Worm (Caenorhabditis elegans) whole organism, L1 larva: ENCODE measurements around the gene W07E11.1.

Experiments
- C16A3.4 ChIP-seq: fragments of 150-350 bp; optimal IDR thresholded peaks from 2 replicates; lab custom pipeline; 2014; ENCODE audit warnings: missing biosample characterization, missing genetic modification characterization
- C34B4.2 ChIP-seq: sonication (generic microtip); optimal IDR thresholded peaks from 2 replicates; lab custom pipeline; 2017; ENCODE audit warnings: mild to moderate bottlenecking, missing genetic modification characterization, missing compliant biosample characterization
- F16B12.6 ChIP-seq: fragments of 150-350 bp; optimal IDR thresholded peaks from 2 replicates; lab custom pipeline; 2014; ENCODE audit warnings: missing biosample characterization, missing genetic modification characterization
- Y116A8C.19 ChIP-seq: sonication (generic microtip); optimal IDR thresholded peaks from 2 replicates; lab custom pipeline; 2016; ENCODE audit warnings: missing compliant biosample characterization, missing genetic modification characterization, borderline replicate concordance
- aha-1 ChIP-seq: fragments of 150-350 bp; optimal IDR thresholded peaks from 2 replicates; lab custom pipeline; 2014; ENCODE audit warnings: missing biosample characterization, missing genetic modification characterization
- ama-1 ChIP-seq: fragments of 150-350 bp; optimal IDR thresholded peaks from 2 replicates; lab custom pipeline; 2014
- blmp-1 ChIP-seq: fragments of 150-350 bp; optimal IDR thresholded peaks from 2 replicates; lab custom pipeline; 2014; ENCODE audit warnings: missing biosample characterization, missing genetic modification characterization
- ceh-63 ChIP-seq: fragments of 200-800 bp; sonication (Bioruptor generic); optimal IDR thresholded peaks from 2 replicates; lab custom pipeline; 2018; ENCODE audit warnings: mild to moderate bottlenecking, missing genetic modification characterization, missing compliant biosample characterization
- ceh-8 ChIP-seq: fragments of 200-800 bp; sonication (Bioruptor generic); optimal IDR thresholded peaks from 2 replicates; lab custom pipeline; 2018; ENCODE audit warnings: mild to moderate bottlenecking, missing genetic modification characterization, moderate library complexity, missing compliant biosample characterization
- ceh-82 ChIP-seq, 3 experiments: fragments of 150-350 bp in 1 of 3; sonication (generic microtip) in 2 of 3; optimal IDR thresholded peaks; 2 replicates each; lab custom pipeline; 2014 to 2017; ENCODE audit warnings: missing biosample characterization in 3 of 3, missing genetic modification characterization in 3 of 3
- ceh-88 ChIP-seq: fragments of 200-800 bp; sonication (Bioruptor generic); IDR thresholded peaks from 2 replicates; pipeline ENCODE4 v1.3.6; 2022; ENCODE audit warnings: missing genetic modification characterization, missing compliant biosample characterization
- ceh-90 ChIP-seq: sonication (generic microtip); optimal IDR thresholded peaks from 2 replicates; lab custom pipeline; 2016; ENCODE audit warnings: missing genetic modification characterization, missing compliant biosample characterization
- ces-1 ChIP-seq: fragments of 150-350 bp; optimal IDR thresholded peaks from 2 replicates; lab custom pipeline; 2014; ENCODE audit warnings: missing biosample characterization, missing genetic modification reagents, missing genetic modification characterization
- dsc-1 ChIP-seq: sonication (generic microtip); optimal IDR thresholded peaks from 2 replicates; lab custom pipeline; 2016; ENCODE audit warnings: mild to moderate bottlenecking, missing genetic modification characterization, missing compliant biosample characterization
- efl-3 ChIP-seq: fragments of 200-800 bp; sonication (Bioruptor generic); optimal IDR thresholded peaks from 2 replicates; lab custom pipeline; 2018; ENCODE audit warnings: mild to moderate bottlenecking, missing genetic modification characterization, missing compliant biosample characterization
- egl-13 ChIP-seq: sonication (generic microtip); optimal IDR thresholded peaks from 2 replicates; lab custom pipeline; 2016; ENCODE audit warnings: missing genotype, missing genetic modification reagents, missing genetic modification characterization, missing compliant biosample characterization
- egl-27 ChIP-seq, 2 experiments: fragments of 150-350 bp in 1 of 2; sonication (generic microtip); optimal IDR thresholded peaks; 3 replicates each; lab custom pipeline; 2017 to 2018; ENCODE audit warnings: missing biosample characterization in 2 of 2, missing genetic modification characterization in 2 of 2, missing genetic modification reagents in 2 of 2
- elt-2 ChIP-seq: sonication (generic microtip); optimal IDR thresholded peaks from 2 replicates; lab custom pipeline; 2016; ENCODE audit warnings: missing genetic modification characterization, mild to moderate bottlenecking, inconsistent platforms, missing compliant biosample characterization, missing genetic modification reagents
- elt-3 ChIP-seq, 6 experiments: fragments of 150-350 bp in 1 of 6; sonication (generic microtip); optimal IDR thresholded peaks; 2 replicates each; lab custom pipeline; 2017 to 2018; ENCODE audit warnings: missing biosample characterization in 6 of 6, missing genetic modification characterization in 6 of 6, inconsistent platforms in 1 of 6
- fkh-10 ChIP-seq: sonication (generic microtip); optimal IDR thresholded peaks from 2 replicates; lab custom pipeline; 2017; ENCODE audit warnings: missing biosample characterization, missing genetic modification reagents, missing genetic modification characterization
- fos-1 ChIP-seq: fragments of 150-350 bp; optimal IDR thresholded peaks from 2 replicates; lab custom pipeline; 2014; ENCODE audit warnings: missing biosample characterization, missing genetic modification characterization
- hlh-17 ChIP-seq: fragments of 200-800 bp; sonication (Bioruptor generic); optimal IDR thresholded peaks from 2 replicates; lab custom pipeline; 2018; ENCODE audit warnings: missing genetic modification characterization, mild to moderate bottlenecking, missing compliant biosample characterization, moderate library complexity, borderline replicate concordance
- irx-1 ChIP-seq: sonication (generic microtip); optimal IDR thresholded peaks from 2 replicates; lab custom pipeline; 2016; ENCODE audit warnings: missing genetic modification characterization, missing compliant biosample characterization
- jun-1 ChIP-seq: fragments of 150-350 bp; optimal IDR thresholded peaks from 2 replicates; lab custom pipeline; 2014; ENCODE audit warnings: missing biosample characterization, missing genetic modification reagents, missing genetic modification characterization
- lin-35 ChIP-seq, 2 experiments: fragments of 150-350 bp; optimal IDR thresholded peaks; 2 replicates each; lab custom pipeline; 2014; ENCODE audit warnings: missing biosample characterization in 2 of 2, missing genetic modification characterization in 2 of 2, missing genetic modification reagents in 2 of 2
- lir-3 ChIP-seq: sonication (generic microtip); optimal IDR thresholded peaks from 2 replicates; lab custom pipeline; 2016; ENCODE audit warnings: mild to moderate bottlenecking, missing genetic modification characterization, moderate library complexity, missing compliant biosample characterization; ENCODE audit not compliant: poor library complexity
- mdl-1 ChIP-seq, 2 experiments: fragments of 150-350 bp; optimal IDR thresholded peaks; 2 replicates each; lab custom pipeline; 2014 to 2017; ENCODE audit warnings: missing biosample characterization in 2 of 2, missing genetic modification characterization in 2 of 2, inconsistent platforms in 1 of 2
- mep-1 ChIP-seq: fragments of 150-350 bp; optimal IDR thresholded peaks from 2 replicates; lab custom pipeline; 2014; ENCODE audit warnings: missing biosample characterization, missing genetic modification characterization
- nhr-12 ChIP-seq: sonication (generic microtip); optimal IDR thresholded peaks from 2 replicates; lab custom pipeline; 2017; ENCODE audit warnings: missing biosample characterization, missing genetic modification characterization
- nhr-19 ChIP-seq: fragments of 200-800 bp; sonication (Bioruptor generic); conservative IDR thresholded peaks from 2 replicates; pipeline ENCODE4 v1.3.6; 2022; ENCODE audit warnings: missing genetic modification characterization, missing compliant biosample characterization
- nhr-20 ChIP-seq: sonication (generic microtip); optimal IDR thresholded peaks from 2 replicates; lab custom pipeline; 2016; ENCODE audit warnings: mild to moderate bottlenecking, missing genetic modification characterization, missing compliant biosample characterization
- nhr-237 ChIP-seq: fragments of 150-350 bp; optimal IDR thresholded peaks from 2 replicates; lab custom pipeline; 2014; ENCODE audit warnings: missing biosample characterization, missing genetic modification characterization
- nhr-28 ChIP-seq: fragments of 150-350 bp; optimal IDR thresholded peaks from 2 replicates; lab custom pipeline; 2014; ENCODE audit warnings: missing biosample characterization, missing genetic modification characterization
- nhr-71 ChIP-seq: sonication (generic microtip); optimal IDR thresholded peaks from 2 replicates; lab custom pipeline; 2016; ENCODE audit warnings: mild to moderate bottlenecking, missing genetic modification characterization, moderate library complexity, missing compliant biosample characterization
- nhr-76 ChIP-seq: sonication (generic microtip); optimal IDR thresholded peaks from 2 replicates; lab custom pipeline; 2017; ENCODE audit warnings: missing biosample characterization, missing genetic modification characterization
- nhr-84 ChIP-seq: sonication (generic microtip); optimal IDR thresholded peaks from 2 replicates; lab custom pipeline; 2017; ENCODE audit warnings: missing biosample characterization, missing genetic modification characterization
- pax-3 ChIP-seq: fragments of 200-800 bp; sonication (Bioruptor generic); optimal IDR thresholded peaks from 2 replicates; lab custom pipeline; 2018; ENCODE audit warnings: mild to moderate bottlenecking, missing genetic modification characterization, moderate library complexity, missing compliant biosample characterization
- pqm-1 ChIP-seq: sonication (generic microtip); optimal IDR thresholded peaks from 3 replicates; lab custom pipeline; 2017; ENCODE audit warnings: missing biosample characterization, missing genetic modification characterization
- rnt-1 ChIP-seq: sonication (generic microtip); optimal IDR thresholded peaks from 2 replicates; lab custom pipeline; 2016; ENCODE audit warnings: mild to moderate bottlenecking, missing genetic modification characterization, moderate library complexity, missing compliant biosample characterization
- skn-1 ChIP-seq: fragments of 150-350 bp; optimal IDR thresholded peaks from 2 replicates; lab custom pipeline; 2014; ENCODE audit warnings: missing biosample characterization, missing genetic modification characterization
- snpc-4 ChIP-seq: fragments of 150-350 bp; optimal IDR thresholded peaks from 2 replicates; lab custom pipeline; 2014; ENCODE audit warnings: missing biosample characterization, missing genetic modification characterization
- sptf-1 ChIP-seq: fragments of 150-350 bp; optimal IDR thresholded peaks from 2 replicates; lab custom pipeline; 2014; ENCODE audit warnings: missing biosample characterization, missing genetic modification characterization
- tbx-2 ChIP-seq: sonication (generic microtip); optimal IDR thresholded peaks from 2 replicates; lab custom pipeline; 2016; ENCODE audit warnings: missing genetic modification characterization, missing compliant biosample characterization
- unc-130 ChIP-seq: fragments of 150-350 bp; optimal IDR thresholded peaks from 2 replicates; lab custom pipeline; 2017; ENCODE audit warnings: missing biosample characterization, missing genetic modification characterization, inconsistent platforms
- unc-30 ChIP-seq: sonication (generic microtip); optimal IDR thresholded peaks from 2 replicates; lab custom pipeline; 2017; ENCODE audit warnings: missing biosample characterization, missing genetic modification characterization
- unc-62 ChIP-seq: fragments of 150-350 bp; optimal IDR thresholded peaks from 2 replicates; lab custom pipeline; 2014; ENCODE audit warnings: missing biosample characterization, missing genetic modification reagents, missing genetic modification characterization
- unc-86 ChIP-seq: sonication (generic microtip); optimal IDR thresholded peaks from 2 replicates; lab custom pipeline; 2016; ENCODE audit warnings: missing genetic modification characterization, missing compliant biosample characterization
- unc-98 ChIP-seq: fragments of 200-800 bp; sonication (Bioruptor generic); IDR thresholded peaks from 2 replicates; pipeline ENCODE4 v1.3.6; 2022; ENCODE audit warnings: missing genetic modification characterization, missing compliant biosample characterization
- vab-15 ChIP-seq: sonication (generic microtip); optimal IDR thresholded peaks from 2 replicates; lab custom pipeline; 2017; ENCODE audit warnings: missing genotype, mild to moderate bottlenecking, missing genetic modification characterization, missing compliant biosample characterization
- xbp-1 ChIP-seq: sonication (generic microtip); optimal IDR thresholded peaks from 2 replicates; lab custom pipeline; 2016; ENCODE audit warnings: missing genetic modification characterization, missing compliant biosample characterization
- zip-4 ChIP-seq: fragments of 200-800 bp; sonication (Bioruptor generic); optimal IDR thresholded peaks from 2 replicates; lab custom pipeline; 2018; ENCODE audit warnings: mild to moderate bottlenecking, missing genetic modification characterization, moderate library complexity, missing compliant biosample characterization
- ztf-11 ChIP-seq, 2 experiments: sonication (generic microtip); optimal IDR thresholded peaks; 2 replicates each; lab custom pipeline; 2016 to 2017; ENCODE audit warnings: missing genetic modification characterization in 2 of 2, missing biosample characterization in 1 of 2, missing compliant biosample characterization in 1 of 2
- ztf-4 ChIP-seq: fragments of 150-350 bp; optimal IDR thresholded peaks from 2 replicates; lab custom pipeline; 2014; ENCODE audit warnings: missing biosample characterization, missing genetic modification characterization

The W07E11.1 gene

ce11 chrX:10084050-10084672 lies at the start of gene W07E11.1:
TSS of gene W07E11.1 (plus strand) at chrX:10084622.
- TF ChIP-seq nhr-71 (tag; lab: Kevin White, UChicago) (peak; percentile 63), Y116A8C.19 (tag; lab: Kevin White, UChicago) (no peak), aha-1 (no peak), mep-1 (tag; lab: Kevin White, UChicago) (no peak), ceh-8 (GFP tag; lab: Kevin White, UChicago) (no peak), blmp-1 (tag; lab: Kevin White, UChicago) (peak; percentile 35), egl-27 (tag; optimal IDR thresholded peaks at IDR 0.05; lab: Kevin White, UChicago) (no peak), F16B12.6 (no peak), vab-15 (tag; lab: Kevin White, UChicago) (no peak), skn-1 (tag; lab: Kevin White, UChicago) (no peak), dsc-1 (tag; lab: Kevin White, UChicago) (no peak), snpc-4 (tag; lab: Kevin White, UChicago) (no peak), egl-13 (tag; lab: Kevin White, UChicago) (no peak), ceh-88 (GFP tag; lab: Robert Waterston, UW) (no peak), ztf-11 (tag; optimal IDR thresholded peaks at IDR 0.05; lab: Kevin White, UChicago) (no peak), pqm-1 (tag; lab: Kevin White, UChicago) (no peak), ama-1 (no peak), nhr-84 (tag; lab: Kevin White, UChicago) (no peak), unc-98 (no peak), nhr-28 (tag; lab: Kevin White, UChicago) (no peak), nhr-12 (tag; lab: Kevin White, UChicago) (no peak), ceh-90 (no peak), rnt-1 (tag; lab: Kevin White, UChicago) (no peak), zip-4 (GFP tag; lab: Kevin White, UChicago) (no peak), lin-35 (GFP tag; optimal IDR thresholded peaks at IDR 0.05; lab: Kevin White, UChicago) (peak in 1 of 2 experiments; percentile 66), unc-130 (tag; lab: Kevin White, UChicago) (no peak), C34B4.2 (no peak), fkh-10 (GFP tag; lab: Kevin White, UChicago) (no peak), efl-3 (GFP tag; lab: Kevin White, UChicago) (no peak), hlh-17 (GFP tag; lab: Kevin White, UChicago) (no peak), jun-1 (tag; lab: Kevin White, UChicago) (no peak), nhr-20 (peak; percentile 72), xbp-1 (tag; lab: Kevin White, UChicago) (no peak), tbx-2 (tag; lab: Kevin White, UChicago) (peak; percentile 28), lir-3 (no peak), mdl-1 (tag; optimal IDR thresholded peaks at IDR 0.05; lab: Kevin White, UChicago) (peak in 1 of 2 experiments; percentile 39), elt-2 (peak; percentile 98), unc-86 (no peak), unc-30 (no peak), elt-3 (tag; optimal IDR thresholded peaks at IDR 0.05; lab: Kevin White, UChicago) (peak in 3 of 6 experiments; percentile 25 to 76 (median 25)), unc-62 (GFP tag; lab: Kevin White, UChicago) (no peak), irx-1 (tag; lab: Kevin White, UChicago) (no peak), nhr-237 (tag; lab: Kevin White, UChicago) (no peak), sptf-1 (tag; lab: Kevin White, UChicago) (no peak), ztf-4 (tag; lab: Kevin White, UChicago) (no peak), ceh-82 (tag; optimal IDR thresholded peaks at IDR 0.05; lab: Kevin White, UChicago) (no peak), C16A3.4 (tag; lab: Kevin White, UChicago) (no peak), ceh-63 (GFP tag; lab: Kevin White, UChicago) (no peak), fos-1 (no peak), nhr-76 (tag; lab: Kevin White, UChicago) (no peak), pax-3 (no peak), ces-1 (GFP tag; lab: Kevin White, UChicago) (no peak), nhr-19 (GFP tag; lab: Robert Waterston, UW) (peak; percentile 44; the same call in 1 of the 2 replicates)
